Fruit fly (Drosophila melanogaster) whole organism: ENCODE measurements around the gene CG14034.

Experiments
- CG8478 ChIP-seq: fragments of >200 bp; optimal IDR thresholded peaks from 2 replicates; lab custom pipeline; 2018; ENCODE audit warnings: inconsistent platforms
- Dll ChIP-seq: fragments of >200 bp; optimal IDR thresholded peaks from 2 replicates; lab custom pipeline; 2017
- EcR ChIP-seq, 2 experiments: fragments of >200 bp; optimal IDR thresholded peaks; 2 replicates each; lab custom pipeline; 2017; ENCODE audit warnings: missing biosample characterization in 2 of 2, missing genetic modification characterization in 2 of 2, missing genetic modification reagents in 2 of 2
- pan ChIP-seq: fragments of >200 bp; optimal IDR thresholded peaks from 2 replicates; lab custom pipeline; 2017
- psq ChIP-seq: fragments of >200 bp; optimal IDR thresholded peaks from 2 replicates; lab custom pipeline; 2017
- usp ChIP-seq: fragments of >200 bp; optimal IDR thresholded peaks from 2 replicates; lab custom pipeline; 2017; ENCODE audit warnings: missing biosample characterization, missing genetic modification characterization, mixed read lengths

CG14034 gene

DNA sequence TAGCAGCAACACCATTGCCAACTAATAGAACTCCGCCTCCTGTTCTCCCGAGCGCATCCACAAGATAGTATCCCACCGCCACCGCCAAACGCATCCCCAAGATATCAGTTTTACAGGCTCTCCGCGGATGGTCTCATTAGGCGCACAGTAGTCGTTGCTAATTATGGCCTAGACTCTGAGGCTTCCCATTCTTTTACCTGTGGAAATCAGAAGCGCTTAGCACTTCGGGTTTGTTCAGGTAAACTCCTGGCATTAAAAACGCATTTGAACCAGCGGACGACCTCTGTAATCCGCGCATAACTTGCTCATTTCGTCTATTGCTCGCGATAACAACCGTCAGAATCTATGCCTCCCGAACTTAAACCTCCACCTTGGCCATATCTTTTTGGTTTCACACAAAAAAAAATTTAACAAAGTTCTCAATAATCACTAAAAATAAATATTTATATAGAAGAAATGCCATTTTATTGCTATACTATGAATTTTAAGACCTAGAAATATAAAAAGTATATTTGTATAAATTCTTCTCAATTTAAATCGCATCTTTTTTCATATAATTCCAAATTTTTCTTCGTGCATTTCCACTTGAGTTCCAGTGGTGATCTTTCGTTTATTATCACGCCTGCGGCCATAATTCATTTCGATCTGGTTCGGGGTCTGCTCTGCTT is 21.7 kb upstream of the CG14034 start:
- TF ChIP-seq Dll (lab: Kevin White, UChicago) (no peak), usp (no peak), pan (no peak), psq (no peak), EcR (GFP tag; optimal IDR thresholded peaks at IDR 0.05; lab: Kevin White, UChicago) (no peak), CG8478 (no peak)

dm6 chr2L:5237175-5237753 is 20.9 kb upstream of the CG14034 start:
- no peak for TF ChIP-seq psq
- peak; percentile 99 for TF ChIP-seq Dll (lab: Kevin White, UChicago)

- no peak for TF ChIP-seq pan
- TF ChIP-seq CG8478 = no peak
- TF ChIP-seq psq = no peak
- no peak for TF ChIP-seq usp
- TF ChIP-seq Dll (lab: Kevin White, UChicago) = no peak
- TF ChIP-seq EcR (GFP tag; optimal IDR thresholded peaks at IDR 0.05; lab: Kevin White, UChicago) = no peak
Observed at dm6 chr2L:5236346-5236809, 20.0 kb upstream of the CG14034 start.

DNA sequence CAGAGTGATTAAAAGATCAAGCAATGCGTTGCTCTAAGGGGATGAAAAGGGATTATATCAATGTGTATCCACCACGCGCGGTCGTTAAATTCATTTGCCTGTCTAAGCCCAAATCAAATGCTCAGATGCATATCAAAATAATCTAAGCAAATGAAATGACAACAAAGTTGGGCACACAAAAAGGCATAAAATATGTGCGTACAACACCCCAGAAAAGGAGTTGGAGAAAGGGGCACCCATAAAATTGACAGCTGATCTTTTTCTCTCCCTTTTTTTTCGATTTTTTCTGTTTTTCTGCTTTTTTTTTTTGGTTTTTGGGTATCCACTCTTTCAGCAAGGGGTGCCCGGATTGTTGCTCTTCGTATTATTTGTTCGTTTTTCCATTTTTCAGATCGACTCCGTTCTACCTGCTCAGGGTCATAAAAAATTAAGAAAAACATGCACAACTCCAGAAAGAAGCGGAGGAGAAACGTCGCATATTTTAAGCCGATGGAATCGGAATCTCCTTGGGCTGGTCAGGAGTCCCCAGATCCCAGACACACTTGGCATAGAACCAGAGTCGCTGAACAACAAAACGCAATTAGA is 18.5 kb upstream of the CG14034 start:
- TF ChIP-seq Dll (lab: Kevin White, UChicago) = no peak
- TF ChIP-seq EcR (GFP tag; optimal IDR thresholded peaks at IDR 0.05; lab: Kevin White, UChicago) = no peak
- TF ChIP-seq psq = no peak
- TF ChIP-seq usp = no peak
- TF ChIP-seq pan = no peak
- TF ChIP-seq CG8478 = no peak

- no peak for TF ChIP-seq CG8478
- no peak for TF ChIP-seq pan
Observed at dm6 chr2L:5232967-5233909, 16.9 kb upstream of the CG14034 start.

- TF ChIP-seq psq (no peak), CG8478 (no peak), Dll (lab: Kevin White, UChicago) (no peak), EcR (GFP tag; optimal IDR thresholded peaks at IDR 0.05; lab: Kevin White, UChicago) (no peak), usp (no peak), pan (no peak)
Observed at dm6 chr2L:5232175-5232574, 15.8 kb upstream of the CG14034 start.

DNA sequence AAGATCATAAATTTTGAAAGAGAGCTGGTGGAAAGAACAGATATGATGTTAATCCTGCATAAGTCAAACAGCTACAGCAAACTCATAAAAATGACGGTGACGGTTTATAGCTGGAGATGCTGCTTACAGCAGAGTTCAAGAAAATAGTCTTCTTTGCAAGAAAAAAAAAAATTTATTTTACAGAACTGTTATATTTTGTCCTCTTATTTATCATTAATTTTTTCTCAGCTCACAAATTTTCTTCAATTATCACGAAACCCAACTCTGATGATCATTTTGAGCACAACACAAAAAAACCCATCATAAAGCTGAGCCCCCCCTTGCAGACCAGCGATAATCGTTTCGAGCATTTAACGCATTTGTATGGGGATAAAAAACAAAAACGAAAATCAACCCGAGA is 15.1 kb upstream of the CG14034 start:
- no peak for TF ChIP-seq CG8478
- no peak for TF ChIP-seq Dll (lab: Kevin White, UChicago)
- no peak for TF ChIP-seq pan
- no peak for TF ChIP-seq EcR (GFP tag; optimal IDR thresholded peaks at IDR 0.05; lab: Kevin White, UChicago)
- no peak for TF ChIP-seq psq
- TF ChIP-seq usp = no peak

dm6 chr2L:5230772-5231171 is 14.4 kb upstream of the CG14034 start:
- TF ChIP-seq CG8478 = no peak
- no peak for TF ChIP-seq pan
- TF ChIP-seq psq = no peak

- TF ChIP-seq Dll (lab: Kevin White, UChicago) = no peak
- no peak for TF ChIP-seq CG8478
- no peak for TF ChIP-seq pan
- no peak for TF ChIP-seq EcR (GFP tag; optimal IDR thresholded peaks at IDR 0.05; lab: Kevin White, UChicago)
- no peak for TF ChIP-seq usp
- no peak for TF ChIP-seq psq
Observed at dm6 chr2L:5229735-5230347, 13.5 kb upstream of the CG14034 start.

DNA sequence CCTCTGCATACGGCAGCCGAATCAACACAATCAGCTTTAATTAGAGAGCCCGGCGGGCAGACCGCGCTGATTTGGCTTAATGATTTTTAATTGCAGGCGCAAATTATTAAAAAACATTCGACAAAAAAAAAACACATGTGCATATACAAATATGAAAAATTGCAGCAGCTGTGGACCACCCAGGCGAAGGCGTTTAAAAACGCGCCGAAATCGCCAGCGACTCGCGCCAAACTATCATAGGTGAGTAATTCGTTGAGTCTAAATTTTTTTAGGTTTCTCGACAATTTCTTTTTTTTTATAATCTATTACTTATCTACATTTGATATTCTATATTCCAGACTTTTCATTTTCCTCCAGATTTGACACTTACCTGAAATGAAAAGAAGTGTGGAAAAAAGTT is 12.9 kb upstream of the CG14034 start:
- TF ChIP-seq Dll (lab: Kevin White, UChicago) (no peak), usp (no peak), EcR (GFP tag; optimal IDR thresholded peaks at IDR 0.05; lab: Kevin White, UChicago) (no peak), psq (no peak), pan (no peak), CG8478 (no peak)

DNA sequence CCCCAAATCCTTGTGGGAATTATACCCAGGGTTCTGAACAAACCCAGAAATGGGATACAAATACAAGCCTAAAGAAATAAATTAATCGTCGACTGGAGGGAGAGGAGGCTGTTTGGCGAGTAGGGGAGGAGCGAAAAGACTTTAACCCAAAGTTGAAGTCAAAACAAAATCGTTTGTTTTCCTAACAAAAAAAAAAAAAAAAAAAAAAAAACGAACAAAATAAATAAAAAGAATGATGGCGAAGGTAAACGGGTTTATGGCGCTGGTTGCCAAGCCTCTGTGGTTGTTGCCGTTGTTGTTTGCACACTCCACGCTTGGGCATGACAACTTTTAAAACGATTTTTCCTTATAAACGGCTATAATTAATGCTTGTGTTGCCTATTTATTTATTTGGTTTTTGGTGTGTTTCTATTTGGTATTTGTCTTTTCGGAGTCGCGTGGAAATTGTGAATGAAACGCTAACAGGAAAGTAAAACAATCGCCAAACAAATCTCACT is 12.3 kb upstream of the CG14034 start:
- TF ChIP-seq pan = peak; percentile 14
- no peak for TF ChIP-seq EcR (GFP tag; optimal IDR thresholded peaks at IDR 0.05; lab: Kevin White, UChicago)

- no peak for TF ChIP-seq Dll (lab: Kevin White, UChicago)
- no peak for TF ChIP-seq pan
- TF ChIP-seq psq = no peak
- no peak for TF ChIP-seq usp
- TF ChIP-seq CG8478 = no peak
- no peak for TF ChIP-seq EcR (GFP tag; optimal IDR thresholded peaks at IDR 0.05; lab: Kevin White, UChicago)
Observed at dm6 chr2L:5226891-5227554, 10.7 kb upstream of the CG14034 start.
